Fruit fly (Drosophila melanogaster): Measurements from ENCODE around the gene ssp3.
A peak's percentile ranks its signal among the peaks of the same experiment; 100 is the strongest.

dm6 chr2L:18899254-18899653 lies 44.5 kb downstream of the ssp3 start:
- TF ChIP-seq CG15710 (tag; optimal IDR thresholded peaks at IDR 0.05): no peak
- TF ChIP-seq fd96Ca (GFP tag; IDR thresholded peaks at IDR 0.05): no peak
- TF ChIP-seq gl (tag; optimal IDR thresholded peaks at IDR 0.05): no peak
- peak; percentile 4 for TF ChIP-seq CG17806 (tag; optimal IDR thresholded peaks at IDR 0.05)
- no peak for TF ChIP-seq EcR (GFP tag; optimal IDR thresholded peaks at IDR 0.05)
